Worm (Caenorhabditis elegans) whole organism, young adult: ENCODE data around the gene kat-1.

Experiments used
- B0261.1 ChIP-seq: sonication (generic microtip); optimal IDR thresholded peaks from 2 replicates; lab custom pipeline; 2016; ENCODE audit warnings: mild to moderate bottlenecking, missing genetic modification characterization, moderate library complexity, missing compliant biosample characterization
- C06A6.2 ChIP-seq: fragments of 200-800 bp; sonication (Bioruptor generic); conservative IDR thresholded peaks from 2 replicates; pipeline ENCODE4 v1.3.6; 2022; ENCODE audit warnings: missing genetic modification characterization, missing compliant biosample characterization
- C17E4.6 ChIP-seq: fragments of 200-800 bp; sonication (Bioruptor generic); IDR thresholded peaks from 2 replicates; pipeline ENCODE4 v1.3.6; 2022; ENCODE audit warnings: missing genetic modification reagents, missing genetic modification characterization, missing compliant biosample characterization
- F23B12.7 ChIP-seq: sonication (generic microtip); optimal IDR thresholded peaks from 2 replicates; lab custom pipeline; 2017; ENCODE audit warnings: missing genetic modification characterization, mild to moderate bottlenecking, missing compliant biosample characterization, antibody characterized with exemption, moderate library complexity; ENCODE audit not compliant: insufficient read depth
- F52B5.7 ChIP-seq: sonication (generic microtip); optimal IDR thresholded peaks from 2 replicates; lab custom pipeline; 2016; ENCODE audit warnings: mild to moderate bottlenecking, missing genetic modification characterization, missing compliant biosample characterization
- F57C9.4 ChIP-seq: sonication (generic microtip); optimal IDR thresholded peaks from 2 replicates; lab custom pipeline; 2017; ENCODE audit warnings: mild to moderate bottlenecking, missing genetic modification characterization, missing compliant biosample characterization
- T26A5.8 ChIP-seq: sonication (generic microtip); optimal IDR thresholded peaks from 2 replicates; lab custom pipeline; 2016; ENCODE audit warnings: missing genetic modification characterization, missing compliant biosample characterization
- Y53F4B.3 ChIP-seq: fragments of 200-800 bp; sonication (Bioruptor generic); IDR thresholded peaks from 2 replicates; pipeline ENCODE4 v1.3.6; 2022; ENCODE audit warnings: missing genetic modification reagents, missing genetic modification characterization, missing compliant biosample characterization
- Y56A3A.18 ChIP-seq: fragments of 200-800 bp; sonication (Bioruptor generic); IDR thresholded peaks from 2 replicates; pipeline ENCODE4 v1.3.6; 2022; ENCODE audit warnings: missing genetic modification reagents, missing genetic modification characterization, missing compliant biosample characterization
- ZK185.1 ChIP-seq: sonication (generic microtip); optimal IDR thresholded peaks from 2 replicates; lab custom pipeline; 2016; ENCODE audit warnings: mild to moderate bottlenecking, missing genetic modification characterization, missing compliant biosample characterization; ENCODE audit not compliant: poor library complexity, severe bottlenecking
- ama-1 ChIP-seq, 3 experiments: fragments of 150-350 bp in 1 of 3; sonication (generic microtip) in 2 of 3; optimal IDR thresholded peaks; 2 replicates each; lab custom pipeline; 2014 to 2018; ENCODE audit warnings: missing biosample characterization in 2 of 3, missing genetic modification characterization in 2 of 3, missing genetic modification reagents in 2 of 3
- aptf-2 ChIP-seq: fragments of 200-800 bp; sonication (Bioruptor generic); conservative IDR thresholded peaks from 2 replicates; pipeline ENCODE4 v1.3.6; 2022; ENCODE audit warnings: missing genetic modification reagents, missing genetic modification characterization, missing compliant biosample characterization
- aptf-3 ChIP-seq: fragments of 200-800 bp; sonication (Bioruptor generic); IDR thresholded peaks from 2 replicates; pipeline ENCODE4 v1.3.6; 2022; ENCODE audit warnings: missing genetic modification characterization, missing compliant biosample characterization
- atf-7 ChIP-seq: sonication (generic microtip); optimal IDR thresholded peaks from 2 replicates; lab custom pipeline; 2017; ENCODE audit warnings: mild to moderate bottlenecking, missing genetic modification characterization, missing compliant biosample characterization
- bed-2 ChIP-seq: fragments of 200-800 bp; sonication (Bioruptor generic); IDR thresholded peaks from 2 replicates; pipeline ENCODE4 v1.3.6; 2022; ENCODE audit warnings: missing genetic modification reagents, missing genetic modification characterization, missing compliant biosample characterization
- ccch-3 ChIP-seq: fragments of 200-800 bp; sonication (Bioruptor generic); optimal IDR thresholded peaks from 2 replicates; lab custom pipeline; 2018; ENCODE audit warnings: mild to moderate bottlenecking, missing genetic modification characterization, missing compliant biosample characterization
- cebp-2 ChIP-seq: fragments of 200-800 bp; sonication (Bioruptor generic); IDR thresholded peaks from 2 replicates; pipeline ENCODE4 v1.3.6; 2022; ENCODE audit warnings: missing genetic modification characterization, missing compliant biosample characterization
- ceh-40 ChIP-seq: fragments of 200-800 bp; sonication (Bioruptor generic); IDR thresholded peaks from 2 replicates; pipeline ENCODE4 v1.3.6; 2022; ENCODE audit warnings: missing genetic modification characterization, missing compliant biosample characterization
- die-1 ChIP-seq: sonication (generic microtip); optimal IDR thresholded peaks from 2 replicates; lab custom pipeline; 2016; ENCODE audit warnings: missing genotype, mild to moderate bottlenecking, missing genetic modification characterization, missing compliant biosample characterization
- dpl-1 ChIP-seq: fragments of 150-350 bp; optimal IDR thresholded peaks from 2 replicates; lab custom pipeline; 2014; ENCODE audit warnings: missing biosample characterization, missing genetic modification reagents, missing genetic modification characterization
- egl-44 ChIP-seq: fragments of 200-800 bp; sonication (Bioruptor generic); IDR thresholded peaks from 2 replicates; pipeline ENCODE4 v1.3.6; 2022; ENCODE audit warnings: missing genetic modification reagents, missing genetic modification characterization, missing compliant biosample characterization
- egrh-3 ChIP-seq: fragments of 200-800 bp; sonication (Bioruptor generic); IDR thresholded peaks from 2 replicates; pipeline ENCODE4 v1.3.6; 2022; ENCODE audit warnings: missing genetic modification reagents, missing genetic modification characterization, missing compliant biosample characterization
- hmg-1.2 ChIP-seq: fragments of 200-800 bp; sonication (Bioruptor generic); IDR thresholded peaks from 2 replicates; pipeline ENCODE4 v1.3.6; 2022; ENCODE audit warnings: missing genetic modification reagents, missing genetic modification characterization, missing compliant biosample characterization
- hrde-1 ChIP-seq: sonication (generic microtip); optimal IDR thresholded peaks from 2 replicates; lab custom pipeline; 2016; ENCODE audit warnings: missing genetic modification characterization, mild to moderate bottlenecking, missing compliant biosample characterization, moderate library complexity, missing genotype, missing genetic modification reagents, borderline replicate concordance
- hsf-1 ChIP-seq: fragments of 200-800 bp; sonication (Bioruptor generic); IDR thresholded peaks from 2 replicates; pipeline ENCODE4 v1.3.6; 2022; ENCODE audit warnings: missing genetic modification reagents, missing genetic modification characterization, missing compliant biosample characterization
- lin-26 ChIP-seq: fragments of 200-800 bp; sonication (Bioruptor generic); IDR thresholded peaks from 2 replicates; pipeline ENCODE4 v1.3.6; 2022; ENCODE audit warnings: missing genetic modification reagents, missing genetic modification characterization, missing compliant biosample characterization
- lin-40 ChIP-seq: sonication (generic microtip); optimal IDR thresholded peaks from 2 replicates; lab custom pipeline; 2016; ENCODE audit warnings: missing genetic modification characterization, mild to moderate bottlenecking, missing compliant biosample characterization, missing genotype, missing genetic modification reagents
- lsy-27 ChIP-seq: sonication (generic microtip); optimal IDR thresholded peaks from 2 replicates; lab custom pipeline; 2017; ENCODE audit warnings: missing genetic modification characterization, mild to moderate bottlenecking, missing compliant biosample characterization, antibody characterized with exemption, missing genotype, borderline replicate concordance; ENCODE audit not compliant: insufficient read depth
- madf-10 ChIP-seq: sonication (generic microtip); optimal IDR thresholded peaks from 2 replicates; lab custom pipeline; 2016; ENCODE audit warnings: mild to moderate bottlenecking, missing genetic modification characterization, missing compliant biosample characterization
- madf-6 ChIP-seq: fragments of 200-800 bp; sonication (Bioruptor generic); IDR thresholded peaks from 2 replicates; pipeline ENCODE4 v1.3.6; 2022; ENCODE audit warnings: missing genetic modification reagents, missing genetic modification characterization, missing compliant biosample characterization
- mes-4 ChIP-seq: sonication (generic microtip); optimal IDR thresholded peaks from 2 replicates; lab custom pipeline; 2016; ENCODE audit warnings: missing genotype, missing genetic modification characterization, missing compliant biosample characterization
- nfya-2 ChIP-seq: fragments of 200-800 bp; sonication (Bioruptor generic); IDR thresholded peaks from 2 replicates; pipeline ENCODE4 v1.3.6; 2022; ENCODE audit warnings: missing genetic modification reagents, missing genetic modification characterization, missing compliant biosample characterization
- nhr-120 ChIP-seq: fragments of 200-800 bp; sonication (Bioruptor generic); IDR thresholded peaks from 2 replicates; pipeline ENCODE4 v1.3.6; 2022; ENCODE audit warnings: missing genetic modification characterization, missing compliant biosample characterization
- nhr-80 ChIP-seq: sonication (generic microtip); optimal IDR thresholded peaks from 2 replicates; lab custom pipeline; 2016; ENCODE audit warnings: missing genetic modification characterization, missing compliant biosample characterization
- nhr-90 ChIP-seq: sonication (generic microtip); optimal IDR thresholded peaks from 2 replicates; lab custom pipeline; 2016; ENCODE audit warnings: missing genotype, mild to moderate bottlenecking, missing genetic modification characterization, missing compliant biosample characterization
- rcor-1 ChIP-seq: fragments of 200-800 bp; sonication (Bioruptor generic); IDR thresholded peaks from 2 replicates; pipeline ENCODE4 v1.3.6; 2022; ENCODE audit warnings: missing genetic modification reagents, missing genetic modification characterization, missing compliant biosample characterization
- rpc-1 ChIP-seq, 2 experiments: fragments of 150-350 bp in 1 of 2; sonication (generic microtip) in 1 of 2; optimal IDR thresholded peaks; 2 replicates each; lab custom pipeline; 2014 to 2018; ENCODE audit warnings: missing biosample characterization in 1 of 2, missing genetic modification characterization in 1 of 2, missing genetic modification reagents in 1 of 2, missing genotype in 1 of 2
- sdz-38 ChIP-seq: sonication (generic microtip); optimal IDR thresholded peaks from 2 replicates; lab custom pipeline; 2016; ENCODE audit warnings: missing genotype, missing genetic modification characterization, missing compliant biosample characterization
- sea-2 ChIP-seq: fragments of 200-800 bp; sonication (Bioruptor generic); IDR thresholded peaks from 2 replicates; pipeline ENCODE4 v1.3.6; 2022; ENCODE audit warnings: missing genetic modification characterization, missing compliant biosample characterization
- snpc-4 ChIP-seq, 5 experiments: fragments of 150-350 bp in 1 of 5; sonication (generic microtip) in 4 of 5; optimal IDR thresholded peaks; 2 replicates each; lab custom pipeline; 2014 to 2018; ENCODE audit warnings: missing genetic modification characterization in 5 of 5, missing biosample characterization in 3 of 5, antibody characterized with exemption in 2 of 5, mild to moderate bottlenecking in 2 of 5, missing compliant biosample characterization in 2 of 5, missing genotype in 2 of 5, moderate library complexity in 2 of 5, missing genetic modification reagents in 1 of 5
- tbx-9 ChIP-seq: sonication (generic microtip); optimal IDR thresholded peaks from 2 replicates; lab custom pipeline; 2016; ENCODE audit warnings: borderline replicate concordance, missing genetic modification characterization, inconsistent platforms, missing compliant biosample characterization
- unc-130 ChIP-seq: sonication (generic microtip); optimal IDR thresholded peaks from 2 replicates; lab custom pipeline; 2016; ENCODE audit warnings: missing genetic modification reagents, missing genetic modification characterization, missing compliant biosample characterization
- xnd-1 ChIP-seq: sonication (generic microtip); optimal IDR thresholded peaks from 2 replicates; lab custom pipeline; 2016; ENCODE audit warnings: missing genotype, missing genetic modification reagents, missing genetic modification characterization, missing compliant biosample characterization
- ztf-22 ChIP-seq: fragments of 200-800 bp; sonication (Bioruptor generic); optimal IDR thresholded peaks from 2 replicates; lab custom pipeline; 2018; ENCODE audit warnings: mild to moderate bottlenecking, missing genetic modification characterization, moderate library complexity, missing compliant biosample characterization
- ztf-25 ChIP-seq: fragments of 200-800 bp; sonication (Bioruptor generic); IDR thresholded peaks from 2 replicates; pipeline ENCODE4 v1.3.6; 2022; ENCODE audit warnings: missing genetic modification reagents, missing genetic modification characterization, missing compliant biosample characterization
- ztf-6 ChIP-seq: fragments of 200-800 bp; sonication (Bioruptor generic); IDR thresholded peaks from 2 replicates; pipeline ENCODE4 v1.3.6; 2022; ENCODE audit warnings: missing genetic modification reagents, missing genetic modification characterization, missing compliant biosample characterization

Gene kat-1

ce11 chrII:7042090-7042489 lies 31.5 kb upstream of the kat-1 start (continued):
- TF ChIP-seq lin-26 (peak; percentile 93), madf-6 (GFP tag; lab: Robert Waterston, UW) (peak; percentile 80), rcor-1 (GFP tag; lab: Robert Waterston, UW) (peak; percentile 81), rpc-1 (optimal IDR thresholded peaks at IDR 0.05; lab: Kevin White, UChicago) (peak; percentile 39), rpc-1 (tag; optimal IDR thresholded peaks at IDR 0.05; lab: Kevin White, UChicago) (peak; percentile 63), egrh-3 (GFP tag; lab: Robert Waterston, UW) (peak; percentile 43), ceh-40 (GFP tag; lab: Robert Waterston, UW) (peak; percentile 77; the same call in 1 of the 2 replicates), Y56A3A.18 (GFP tag; lab: Robert Waterston, UW) (peak; percentile 67; the same call in 1 of the 2 replicates)

- TF ChIP-seq Y56A3A.18 (GFP tag; lab: Robert Waterston, UW) (no peak), hsf-1 (GFP tag; lab: Robert Waterston, UW) (no peak; the same call in 1 of the 2 replicates), bed-2 (no peak), lsy-27 (tag; lab: Kevin White, UChicago) (no peak), ama-1 (optimal IDR thresholded peaks at IDR 0.05; lab: Kevin White, UChicago) (no peak), ama-1 (GFP tag; optimal IDR thresholded peaks at IDR 0.05; lab: Kevin White, UChicago) (no peak), tbx-9 (tag; lab: Kevin White, UChicago) (no peak), aptf-3 (GFP tag; lab: Robert Waterston, UW) (no peak), F57C9.4 (tag; lab: Kevin White, UChicago) (no peak), F52B5.7 (peak; percentile 27), F23B12.7 (tag; lab: Kevin White, UChicago) (no peak), egl-44 (GFP tag; lab: Robert Waterston, UW) (no peak), aptf-2 (GFP tag; lab: Robert Waterston, UW) (no peak), sdz-38 (tag; lab: Kevin White, UChicago) (no peak), nhr-80 (tag; lab: Kevin White, UChicago) (no peak), T26A5.8 (tag; lab: Kevin White, UChicago) (no peak), hmg-1.2 (GFP tag; lab: Robert Waterston, UW) (no peak), nfya-2 (GFP tag; lab: Robert Waterston, UW) (no peak), snpc-4 (GFP tag; optimal IDR thresholded peaks at IDR 0.05; lab: Kevin White, UChicago) (no peak), snpc-4 (tag; optimal IDR thresholded peaks at IDR 0.05; lab: Kevin White, UChicago) (no peak), nhr-90 (tag; lab: Kevin White, UChicago) (no peak), C06A6.2 (GFP tag; lab: Robert Waterston, UW) (no peak), ztf-22 (GFP tag; lab: Kevin White, UChicago) (no peak), unc-130 (GFP tag; lab: Kevin White, UChicago) (no peak), madf-6 (GFP tag; lab: Robert Waterston, UW) (0 out of 2 replicates have a peak, but pooled peaks have one; percentile 19), hrde-1 (tag; lab: Kevin White, UChicago) (no peak), Y53F4B.3 (GFP tag; lab: Robert Waterston, UW) (no peak), C17E4.6 (no peak), ZK185.1 (tag; lab: Kevin White, UChicago) (no peak), xnd-1 (tag; lab: Kevin White, UChicago) (no peak), nhr-120 (GFP tag; lab: Robert Waterston, UW) (no peak), ztf-25 (no peak), die-1 (tag; lab: Kevin White, UChicago) (peak; percentile 13), lin-40 (tag; lab: Kevin White, UChicago) (no peak), madf-10 (no peak), sea-2 (no peak), cebp-2 (GFP tag; lab: Robert Waterston, UW) (no peak), ztf-6 (GFP tag; lab: Robert Waterston, UW) (no peak), B0261.1 (tag; lab: Kevin White, UChicago) (no peak), ccch-3 (GFP tag; lab: Kevin White, UChicago) (no peak), atf-7 (tag; lab: Kevin White, UChicago) (no peak), mes-4 (tag; lab: Kevin White, UChicago) (no peak), egrh-3 (GFP tag; lab: Robert Waterston, UW) (peak; percentile 47; the same call in 1 of the 2 replicates), dpl-1 (GFP tag; lab: Kevin White, UChicago) (no peak)
These were observed 24.1 kb upstream of the kat-1 start for ce11 chrII:7049470-7049869.
